Fruit fly (Drosophila melanogaster) whole organism, prepupa: ENCODE results near the gene CG5386.

Experiments used
- CG10631 ChIP-seq: fragments of 200-800 bp; sonication (Bioruptor generic); optimal IDR thresholded peaks from 2 replicates; lab custom pipeline; 2016; ENCODE audit warnings: missing biosample characterization, missing genetic modification characterization
- CG10669 ChIP-seq: fragments of 200-800 bp; sonication (Bioruptor generic); optimal IDR thresholded peaks from 3 replicates; lab custom pipeline; 2018; ENCODE audit warnings: missing biosample characterization, mild to moderate bottlenecking, missing genetic modification characterization, moderate library complexity
- CG11294 ChIP-seq: fragments of 200-800 bp; sonication (Bioruptor generic); IDR thresholded peaks from 2 replicates; pipeline ENCODE4 v1.3.6; 2022; ENCODE audit warnings: missing biosample characterization, missing genetic modification characterization
- CG11762 ChIP-seq: fragments of 200-800 bp; sonication (Bioruptor generic); optimal IDR thresholded peaks from 3 replicates; lab custom pipeline; 2016; ENCODE audit warnings: missing biosample characterization, missing genetic modification characterization; ENCODE audit not compliant: insufficient read depth
- CG11902 ChIP-seq: fragments of 200-800 bp; sonication (Bioruptor generic); optimal IDR thresholded peaks from 3 replicates; lab custom pipeline; 2016; ENCODE audit warnings: missing biosample characterization, missing genetic modification characterization
- CG15336 ChIP-seq: fragments of 200-800 bp; sonication (Bioruptor generic); IDR thresholded peaks from 2 replicates; pipeline ENCODE4 v1.3.6; 2022; ENCODE audit warnings: missing biosample characterization, missing genetic modification characterization
- CG1621 ChIP-seq: fragments of 200-800 bp; sonication (Bioruptor generic); optimal IDR thresholded peaks from 3 replicates; lab custom pipeline; 2018; ENCODE audit warnings: missing biosample characterization, mild to moderate bottlenecking, missing genetic modification characterization
- CG3032 ChIP-seq: fragments of 200-800 bp; optimal IDR thresholded peaks from 2 replicates; lab custom pipeline; 2019; ENCODE audit warnings: missing biosample characterization, mild to moderate bottlenecking, missing genetic modification characterization, moderate library complexity
- CG31627 ChIP-seq: fragments of 200-800 bp; sonication (Bioruptor generic); optimal IDR thresholded peaks from 3 replicates; lab custom pipeline; 2016; ENCODE audit warnings: missing biosample characterization, missing genetic modification characterization
- CG32006 ChIP-seq: fragments of 200-800 bp; sonication (Bioruptor generic); optimal IDR thresholded peaks from 3 replicates; lab custom pipeline; 2017; ENCODE audit warnings: missing biosample characterization, mild to moderate bottlenecking, missing genetic modification characterization
- CG34406 ChIP-seq: fragments of 200-800 bp; sonication (Bioruptor generic); optimal IDR thresholded peaks from 3 replicates; lab custom pipeline; 2016; ENCODE audit warnings: missing biosample characterization, missing genetic modification characterization
- CG3919 ChIP-seq: fragments of 200-800 bp; sonication (Bioruptor generic); optimal IDR thresholded peaks from 3 replicates; lab custom pipeline; 2016; ENCODE audit warnings: missing biosample characterization, missing genetic modification characterization
- CG4318 ChIP-seq: fragments of 200-800 bp; sonication (Bioruptor generic); optimal IDR thresholded peaks from 3 replicates; lab custom pipeline; 2017; ENCODE audit warnings: missing biosample characterization, mild to moderate bottlenecking, missing genetic modification characterization
- CG6163 ChIP-seq: fragments of 200-800 bp; sonication (Bioruptor generic); IDR thresholded peaks from 3 replicates; pipeline ENCODE4 v1.3.6; 2022; ENCODE audit warnings: missing biosample characterization, missing genetic modification characterization
- CG6276 ChIP-seq: fragments of 200-800 bp; sonication (Bioruptor generic); optimal IDR thresholded peaks from 2 replicates; lab custom pipeline; 2017; ENCODE audit warnings: missing biosample characterization, mild to moderate bottlenecking, missing genetic modification characterization
- CG6792 ChIP-seq: fragments of 200-800 bp; sonication (Bioruptor generic); optimal IDR thresholded peaks from 3 replicates; lab custom pipeline; 2016; ENCODE audit warnings: missing biosample characterization, missing genetic modification characterization
- CG6808 ChIP-seq: fragments of 200-800 bp; sonication (Bioruptor generic); optimal IDR thresholded peaks from 3 replicates; lab custom pipeline; 2017; ENCODE audit warnings: missing biosample characterization, missing genetic modification characterization, mild to moderate bottlenecking, moderate library complexity, missing genetic modification reagents
- CG6854 ChIP-seq: fragments of 200-800 bp; sonication (Bioruptor generic); optimal IDR thresholded peaks from 2 replicates; lab custom pipeline; 2017; ENCODE audit warnings: missing biosample characterization, mild to moderate bottlenecking, missing genetic modification characterization
- CG7368 ChIP-seq: fragments of 200-800 bp; sonication (Bioruptor generic); optimal IDR thresholded peaks from 3 replicates; lab custom pipeline; 2016; ENCODE audit warnings: missing biosample characterization, missing genetic modification characterization
- CG8119 ChIP-seq: fragments of 200-800 bp; sonication (Bioruptor generic); IDR thresholded peaks from 3 replicates; pipeline ENCODE4 v1.3.6; 2022; ENCODE audit warnings: missing biosample characterization, missing genetic modification characterization
- CG9139 ChIP-seq: fragments of 200-800 bp; sonication (Bioruptor generic); optimal IDR thresholded peaks from 3 replicates; lab custom pipeline; 2017; ENCODE audit warnings: missing biosample characterization, mild to moderate bottlenecking, missing genetic modification characterization
- Eip75B ChIP-seq: fragments of 200-800 bp; sonication (Bioruptor generic); optimal IDR thresholded peaks from 3 replicates; lab custom pipeline; 2016; ENCODE audit warnings: missing biosample characterization, missing genetic modification characterization
- Eip78C ChIP-seq: fragments of 200-800 bp; sonication (Bioruptor generic); peaks from one replicate; lab custom pipeline; 2016; ENCODE audit warnings: missing biosample characterization, missing genetic modification characterization
- Eip93F ChIP-seq: fragments of 200-800 bp; sonication (Bioruptor generic); optimal IDR thresholded peaks from 2 replicates; lab custom pipeline; 2016; ENCODE audit warnings: missing biosample characterization, mild to moderate bottlenecking, missing genetic modification characterization
- Ets21C ChIP-seq: fragments of 200-800 bp; sonication (Bioruptor generic); optimal IDR thresholded peaks from 3 replicates; lab custom pipeline; 2016; ENCODE audit warnings: missing biosample characterization, missing genetic modification characterization
- Gug ChIP-seq: fragments of 200-800 bp; sonication (Bioruptor generic); IDR thresholded peaks from 2 replicates; pipeline ENCODE4 v1.3.6; 2022; ENCODE audit warnings: missing biosample characterization, missing genetic modification characterization
- Hr38 ChIP-seq: sonication (Bioruptor generic); optimal IDR thresholded peaks from 2 replicates; lab custom pipeline; 2016; ENCODE audit warnings: missing biosample characterization, missing genetic modification characterization
- Hr39 ChIP-seq: fragments of 200-800 bp; sonication (Bioruptor generic); optimal IDR thresholded peaks from 2 replicates; lab custom pipeline; 2016; ENCODE audit warnings: missing biosample characterization, missing genetic modification characterization
- Hr4 ChIP-seq: fragments of 200-800 bp; sonication (Bioruptor generic); optimal IDR thresholded peaks from 3 replicates; lab custom pipeline; 2016; ENCODE audit warnings: missing biosample characterization, missing genetic modification characterization
- Lpt ChIP-seq: fragments of 200-800 bp; sonication (Bioruptor generic); optimal IDR thresholded peaks from 3 replicates; lab custom pipeline; 2016; ENCODE audit warnings: missing biosample characterization, missing genetic modification characterization
- Met ChIP-seq: fragments of 200-800 bp; sonication (Bioruptor generic); optimal IDR thresholded peaks from 3 replicates; lab custom pipeline; 2016; ENCODE audit warnings: missing biosample characterization, missing genetic modification characterization
- OdsH ChIP-seq: fragments of 200-800 bp; sonication (Bioruptor generic); optimal IDR thresholded peaks from 3 replicates; lab custom pipeline; 2016; ENCODE audit warnings: missing biosample characterization, missing genetic modification characterization
- Smox ChIP-seq: fragments of 200-800 bp; sonication (Bioruptor generic); optimal IDR thresholded peaks from 3 replicates; lab custom pipeline; 2016; ENCODE audit warnings: missing biosample characterization, missing genetic modification characterization
- Sox102F ChIP-seq: fragments of 200-800 bp; sonication (Bioruptor generic); optimal IDR thresholded peaks from 2 replicates; lab custom pipeline; 2016; ENCODE audit warnings: missing biosample characterization, mild to moderate bottlenecking, missing genetic modification characterization
- Sox15 ChIP-seq: fragments of 200-800 bp; sonication (Bioruptor generic); optimal IDR thresholded peaks from 3 replicates; lab custom pipeline; 2016; ENCODE audit warnings: missing biosample characterization, missing genetic modification characterization
- achi ChIP-seq: fragments of 200-800 bp; sonication (Bioruptor generic); optimal IDR thresholded peaks from 3 replicates; lab custom pipeline; 2016; ENCODE audit warnings: missing biosample characterization, missing genetic modification characterization
- acj6 ChIP-seq: fragments of 200-800 bp; sonication (Bioruptor generic); optimal IDR thresholded peaks from 3 replicates; lab custom pipeline; 2016; ENCODE audit warnings: missing biosample characterization, missing genetic modification characterization
- cyc ChIP-seq: fragments of 200-800 bp; sonication (Bioruptor generic); optimal IDR thresholded peaks from 3 replicates; lab custom pipeline; 2016; ENCODE audit warnings: missing biosample characterization, missing genetic modification characterization
- dac ChIP-seq: fragments of 200-800 bp; sonication (Bioruptor generic); optimal IDR thresholded peaks from 2 replicates; lab custom pipeline; 2017; ENCODE audit warnings: missing biosample characterization, mild to moderate bottlenecking, missing genetic modification characterization
- dsx ChIP-seq: fragments of 200-800 bp; optimal IDR thresholded peaks from 3 replicates; lab custom pipeline; 2019; ENCODE audit warnings: missing biosample characterization, mild to moderate bottlenecking, missing genetic modification characterization, moderate library complexity; ENCODE audit not compliant: poor library complexity, severe bottlenecking
- eg ChIP-seq: fragments of 200-800 bp; sonication (Bioruptor generic); IDR thresholded peaks from 3 replicates; pipeline ENCODE4 v1.3.6; 2022; ENCODE audit warnings: missing biosample characterization, missing genetic modification characterization
- esn ChIP-seq: fragments of 200-800 bp; sonication (Bioruptor generic); optimal IDR thresholded peaks from 2 replicates; lab custom pipeline; 2016; ENCODE audit warnings: missing biosample characterization, mild to moderate bottlenecking, missing genetic modification characterization, moderate library complexity
- fd59A ChIP-seq: fragments of 200-800 bp; sonication (Bioruptor generic); optimal IDR thresholded peaks from 2 replicates; lab custom pipeline; 2017; ENCODE audit warnings: missing biosample characterization, mild to moderate bottlenecking, missing genetic modification characterization, missing genetic modification reagents
- fd85E ChIP-seq: fragments of 200-800 bp; sonication (Bioruptor generic); optimal IDR thresholded peaks from 3 replicates; lab custom pipeline; 2016; ENCODE audit warnings: missing biosample characterization, missing genetic modification characterization
- fkh ChIP-seq: fragments of 200-800 bp; sonication (Bioruptor generic); optimal IDR thresholded peaks from 3 replicates; lab custom pipeline; 2017; ENCODE audit warnings: missing biosample characterization, mild to moderate bottlenecking, missing genetic modification characterization, moderate library complexity
- lz ChIP-seq: fragments of 200-800 bp; sonication (Bioruptor generic); optimal IDR thresholded peaks from 3 replicates; lab custom pipeline; 2016; ENCODE audit warnings: missing biosample characterization, missing genetic modification characterization
- net ChIP-seq: fragments of 200-800 bp; sonication (Bioruptor generic); optimal IDR thresholded peaks from 3 replicates; lab custom pipeline; 2016; ENCODE audit warnings: missing biosample characterization, missing genetic modification characterization
- salr ChIP-seq, 2 experiments: fragments of 200-800 bp; sonication (Bioruptor generic); optimal IDR thresholded peaks; 3 replicates each; lab custom pipeline; 2016 to 2018; ENCODE audit warnings: missing biosample characterization in 2 of 2, missing genetic modification characterization in 2 of 2, mild to moderate bottlenecking in 1 of 2
- spab ChIP-seq: fragments of 200-800 bp; sonication (Bioruptor generic); optimal IDR thresholded peaks from 2 replicates; lab custom pipeline; 2017; ENCODE audit warnings: missing biosample characterization, mild to moderate bottlenecking, missing genetic modification characterization, missing genetic modification reagents
- svp ChIP-seq: fragments of 200-800 bp; sonication (Bioruptor generic); peaks from one replicate; lab custom pipeline; 2016; ENCODE audit warnings: missing biosample characterization, missing genetic modification characterization
- topi ChIP-seq: fragments of 200-800 bp; sonication (Bioruptor generic); optimal IDR thresholded peaks from 3 replicates; lab custom pipeline; 2016; ENCODE audit warnings: missing biosample characterization, missing genetic modification characterization
- vri ChIP-seq: fragments of 200-800 bp; sonication (Bioruptor generic); optimal IDR thresholded peaks from 3 replicates; lab custom pipeline; 2016; ENCODE audit warnings: missing biosample characterization, mild to moderate bottlenecking, missing genetic modification characterization

The CG5386 gene

dm6 chr3R:22328665-22329350, 13.2 kb downstream of the CG5386 start, which contains the start of gene CG7080:
Gene CG7080, plus strand, starts transcription at chr3R:22329300.
- TF ChIP-seq CG11294 (GFP tag; lab: Robert Waterston, UW): no peak
- TF ChIP-seq cyc (GFP tag; lab: Kevin White, UChicago): peak; percentile 9
- TF ChIP-seq CG31627: peak; percentile 4
- peak; percentile 1 for TF ChIP-seq CG10669 (GFP tag; lab: Kevin White, UChicago)
- no peak for TF ChIP-seq salr (GFP tag; optimal IDR thresholded peaks at IDR 0.05; lab: Kevin White, UChicago)
- no peak for TF ChIP-seq dac (GFP tag; lab: Kevin White, UChicago)
- TF ChIP-seq acj6 (GFP tag; lab: Kevin White, UChicago): peak; percentile 11
- peak; percentile 17 for TF ChIP-seq OdsH (GFP tag; lab: Kevin White, UChicago)
- peak; percentile 20 for TF ChIP-seq CG32006
- peak; percentile 53 for TF ChIP-seq Met (GFP tag; lab: Kevin White, UChicago)
- TF ChIP-seq achi: peak; percentile 12
- no peak for TF ChIP-seq CG6808 (GFP tag; lab: Kevin White, UChicago)
- peak; percentile 6 for TF ChIP-seq Eip75B (GFP tag; lab: Kevin White, UChicago)
- peak; percentile 80 for TF ChIP-seq svp (GFP tag; lab: Kevin White, UChicago)
- TF ChIP-seq CG34406 (GFP tag; lab: Kevin White, UChicago): peak; percentile 43
- no peak for TF ChIP-seq Ets21C (GFP tag; lab: Kevin White, UChicago)
- TF ChIP-seq CG8119: no peak
- TF ChIP-seq Smox (GFP tag; lab: Kevin White, UChicago): peak; percentile 23
- no peak for TF ChIP-seq CG9139 (GFP tag; lab: Kevin White, UChicago)
- peak; percentile 80 for TF ChIP-seq Eip78C (GFP tag; lab: Kevin White, UChicago)
- TF ChIP-seq fd59A (GFP tag; lab: Kevin White, UChicago): no peak
- TF ChIP-seq CG6276 (GFP tag; lab: Kevin White, UChicago): no peak
- no peak for TF ChIP-seq fkh (GFP tag; lab: Kevin White, UChicago)
- TF ChIP-seq CG11762 (GFP tag; lab: Kevin White, UChicago): no peak
- no peak for TF ChIP-seq CG11902 (GFP tag; lab: Kevin White, UChicago)
- no peak for TF ChIP-seq Lpt (GFP tag; lab: Kevin White, UChicago)
- peak; percentile 38 for TF ChIP-seq CG6792 (GFP tag; lab: Kevin White, UChicago)
- TF ChIP-seq CG1621 (tag; lab: Kevin White, UChicago): no peak
- TF ChIP-seq net (GFP tag; lab: Kevin White, UChicago): peak; percentile 7
- TF ChIP-seq CG6163 (GFP tag; lab: Robert Waterston, UW): no peak; the same call in 2 of the 3 replicates
- TF ChIP-seq topi: peak; percentile 40
- no peak for TF ChIP-seq CG10631 (GFP tag; lab: Kevin White, UChicago)
- TF ChIP-seq CG4318: no peak
- TF ChIP-seq vri (GFP tag; lab: Kevin White, UChicago): no peak
- no peak for TF ChIP-seq CG3032 (tag; lab: Kevin White, UChicago)
- TF ChIP-seq fd85E: no peak
- TF ChIP-seq CG3919 (GFP tag; lab: Kevin White, UChicago): peak; percentile 31
- no peak for TF ChIP-seq lz (GFP tag; lab: Kevin White, UChicago)
- TF ChIP-seq Sox102F: peak; percentile 36
- no peak for TF ChIP-seq Sox15 (GFP tag; lab: Kevin White, UChicago)
- no peak for TF ChIP-seq CG6854 (GFP tag; lab: Kevin White, UChicago)
- TF ChIP-seq Gug (GFP tag; lab: Robert Waterston, UW): no peak
- TF ChIP-seq dsx (GFP tag; lab: Kevin White, UChicago): no peak
- TF ChIP-seq Hr38: no peak
- TF ChIP-seq CG7368 (GFP tag; lab: Kevin White, UChicago): no peak
- TF ChIP-seq eg (GFP tag; lab: Robert Waterston, UW): no peak
- no peak for TF ChIP-seq spab (GFP tag; lab: Kevin White, UChicago)
- peak; percentile 37 for TF ChIP-seq esn (GFP tag; lab: Kevin White, UChicago)
- no peak for TF ChIP-seq CG15336 (GFP tag; lab: Robert Waterston, UW)
- no peak for TF ChIP-seq Hr4 (GFP tag; lab: Kevin White, UChicago)
- no peak for TF ChIP-seq Eip93F
- no peak for TF ChIP-seq Hr39
